Worm (Caenorhabditis elegans): Measurements from ENCODE around the gene Y46G5A.28.

DNA sequence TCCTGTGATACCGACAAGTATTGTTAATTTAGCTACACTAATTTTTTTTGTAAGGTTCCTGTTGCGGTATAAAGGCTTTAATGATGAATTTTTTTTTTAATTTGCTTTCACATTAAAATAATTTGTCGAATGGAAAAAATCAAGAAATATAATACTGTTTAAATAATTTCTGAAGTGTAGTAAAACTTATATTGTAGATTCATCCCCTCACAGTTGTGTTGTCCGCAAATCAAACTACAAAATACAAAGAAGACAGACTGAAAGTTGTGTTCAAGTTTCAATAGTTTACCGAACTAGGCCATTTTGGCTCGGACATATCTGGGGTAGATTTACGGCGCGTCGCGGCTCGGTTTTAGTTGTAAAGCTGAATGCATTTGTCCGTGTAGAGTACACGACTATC, 47.1 kb downstream of the Y46G5A.28 start:
- TF ChIP-seq fos-1 (tag; optimal IDR thresholded peaks at IDR 0.05) (no peak), snpc-4 (tag; optimal IDR thresholded peaks at IDR 0.05) (no peak), unc-62 (GFP tag; optimal IDR thresholded peaks at IDR 0.05) (no peak), skn-1 (tag; optimal IDR thresholded peaks at IDR 0.05) (no peak), ceh-28 (tag; optimal IDR thresholded peaks at IDR 0.05) (no peak), lin-39 (tag; optimal IDR thresholded peaks at IDR 0.05) (no peak), ztf-11 (tag; optimal IDR thresholded peaks at IDR 0.05) (no peak)

Data from whole organism, L3 larva.